Fruit fly (Drosophila melanogaster): ENCODE measurements around the gene Task7.

dm6 chr3R:9454980-9455379 is 42.9 kb upstream of the Task7 start:
- no peak for TF ChIP-seq jim (GFP tag; optimal IDR thresholded peaks at IDR 0.05)
- TF ChIP-seq psq (GFP tag; optimal IDR thresholded peaks at IDR 0.05) = no peak
- TF ChIP-seq usp (GFP tag; optimal IDR thresholded peaks at IDR 0.05) = no peak
- TF ChIP-seq Hr78 (GFP tag; optimal IDR thresholded peaks at IDR 0.05) = no peak
- no peak for TF ChIP-seq sage (GFP tag; optimal IDR thresholded peaks at IDR 0.05)
- no peak for TF ChIP-seq N (GFP tag; optimal IDR thresholded peaks at IDR 0.05)
- TF ChIP-seq dsf (GFP tag; optimal IDR thresholded peaks at IDR 0.05; ENCODE audit: borderline replicate concordance) = no peak
- TF ChIP-seq CrebA (GFP tag; optimal IDR thresholded peaks at IDR 0.05; ENCODE audit: borderline replicate concordance) = no peak
- TF ChIP-seq Dif (GFP tag; optimal IDR thresholded peaks at IDR 0.05; ENCODE audit: partially characterized antibody) = no peak
- TF ChIP-seq GATAd (GFP tag; optimal IDR thresholded peaks at IDR 0.05) = no peak
- no peak for TF ChIP-seq CG9705 (GFP tag; optimal IDR thresholded peaks at IDR 0.05)
